Worm (Caenorhabditis elegans): ENCODE data around the gene Y39E4B.11.

- TF ChIP-seq him-1 (tag; optimal IDR thresholded peaks at IDR 0.05) = no peak
- no peak for TF ChIP-seq W03F9.2 (tag; optimal IDR thresholded peaks at IDR 0.05)
- no peak for TF ChIP-seq dao-5 (tag; optimal IDR thresholded peaks at IDR 0.05)
Observed at ce11 chrIII:13201079-13201478, 3.7 kb upstream of the Y39E4B.11 start.

Measured in whole organism, L4/young adult.